Worm (Caenorhabditis elegans) whole organism, L3 larva: ENCODE measurements around the gene abu-10.

Experiments
- ama-1 ChIP-seq: fragments of 150-350 bp; optimal IDR thresholded peaks from 2 replicates; lab custom pipeline; 2018
- egl-27 ChIP-seq: sonication (generic microtip); optimal IDR thresholded peaks from 4 replicates; lab custom pipeline; 2017; ENCODE audit warnings: missing biosample characterization, missing genetic modification reagents, missing genetic modification characterization
- nhr-11 ChIP-seq: fragments of 150-350 bp; optimal IDR thresholded peaks from 2 replicates; lab custom pipeline; 2014; ENCODE audit warnings: missing biosample characterization, missing genetic modification characterization

DNA sequence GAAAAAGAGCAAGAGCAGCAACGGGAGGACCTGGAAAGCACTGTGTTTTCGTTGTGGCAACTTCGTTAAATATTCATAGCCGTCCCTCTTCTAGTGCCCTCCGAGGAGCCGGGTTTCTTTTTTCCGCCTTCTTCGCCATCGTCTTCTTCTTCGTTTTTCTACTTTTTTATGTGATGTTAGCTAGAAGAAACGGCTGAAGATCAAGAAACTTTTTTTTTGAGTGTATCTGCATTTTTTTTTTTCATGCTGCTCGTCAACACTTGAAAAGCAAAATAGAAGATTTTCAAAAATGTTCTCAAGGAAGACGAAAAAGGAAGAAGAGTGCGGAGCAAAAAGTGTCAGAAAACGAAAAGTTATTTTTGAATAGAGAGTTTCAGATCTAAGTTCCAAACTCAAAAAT lies 29.3 kb downstream of the abu-10 start:
- TF ChIP-seq ama-1 (lab: Kevin White, UChicago) = no peak
- TF ChIP-seq nhr-11 (tag; lab: Kevin White, UChicago) = no peak
- TF ChIP-seq egl-27 (tag; lab: Kevin White, UChicago) = no peak
